Worm (Caenorhabditis elegans) whole organism, L3 larva: ENCODE data around the gene egl-26.

Experiments used
- R02D3.7 ChIP-seq: fragments of 150-350 bp; optimal IDR thresholded peaks from 2 replicates; lab custom pipeline; 2014; ENCODE audit warnings: missing biosample characterization, missing genetic modification characterization
- aly-2 ChIP-seq: fragments of 150-350 bp; optimal IDR thresholded peaks from 2 replicates; lab custom pipeline; 2014; ENCODE audit warnings: missing biosample characterization, missing genetic modification characterization
- ama-1 ChIP-seq: fragments of 150-350 bp; optimal IDR thresholded peaks from 2 replicates; lab custom pipeline; 2018
- ceh-16 ChIP-seq: sonication (generic microtip); optimal IDR thresholded peaks from 2 replicates; lab custom pipeline; 2017; ENCODE audit warnings: missing biosample characterization, missing genetic modification characterization
- egl-27 ChIP-seq: sonication (generic microtip); optimal IDR thresholded peaks from 4 replicates; lab custom pipeline; 2017; ENCODE audit warnings: missing biosample characterization, missing genetic modification reagents, missing genetic modification characterization
- egl-5 ChIP-seq: fragments of 150-350 bp; optimal IDR thresholded peaks from 2 replicates; lab custom pipeline; 2017; ENCODE audit warnings: missing biosample characterization, missing genetic modification reagents, missing genetic modification characterization, inconsistent platforms
- elt-1 ChIP-seq: fragments of 150-350 bp; optimal IDR thresholded peaks from 2 replicates; lab custom pipeline; 2014; ENCODE audit warnings: missing biosample characterization, missing genetic modification characterization
- elt-2 ChIP-seq: sonication (generic microtip); optimal IDR thresholded peaks from 2 replicates; lab custom pipeline; 2016; ENCODE audit warnings: missing genetic modification reagents, mild to moderate bottlenecking, missing genetic modification characterization, missing compliant biosample characterization
- eor-1 ChIP-seq, 2 experiments: fragments of 150-350 bp; optimal IDR thresholded peaks; 2 replicates each; lab custom pipeline; 2014 to 2018; ENCODE audit warnings: missing biosample characterization in 2 of 2, missing genetic modification characterization in 2 of 2
- fkh-10 ChIP-seq: sonication (generic microtip); optimal IDR thresholded peaks from 2 replicates; lab custom pipeline; 2017; ENCODE audit warnings: missing biosample characterization, missing genetic modification reagents, missing genetic modification characterization
- fkh-2 ChIP-seq: fragments of 150-350 bp; optimal IDR thresholded peaks from 2 replicates; lab custom pipeline; 2014; ENCODE audit warnings: missing biosample characterization, missing genetic modification reagents, missing genetic modification characterization
- fos-1 ChIP-seq: fragments of 150-350 bp; optimal IDR thresholded peaks from 2 replicates; lab custom pipeline; 2014; ENCODE audit warnings: missing biosample characterization, missing genetic modification characterization
- hmg-11 ChIP-seq: sonication (generic microtip); optimal IDR thresholded peaks from 2 replicates; lab custom pipeline; 2016; ENCODE audit warnings: missing genetic modification characterization, missing compliant biosample characterization
- lin-15B ChIP-seq: fragments of 150-350 bp; optimal IDR thresholded peaks from 2 replicates; lab custom pipeline; 2014; ENCODE audit warnings: missing biosample characterization, missing genetic modification characterization
- lin-39 ChIP-seq: fragments of 150-350 bp; optimal IDR thresholded peaks from 2 replicates; lab custom pipeline; 2018; ENCODE audit warnings: missing biosample characterization, missing genetic modification reagents, missing genetic modification characterization
- lsy-12 ChIP-seq: sonication (generic microtip); optimal IDR thresholded peaks from 2 replicates; lab custom pipeline; 2016; ENCODE audit warnings: mild to moderate bottlenecking, missing genetic modification characterization, missing compliant biosample characterization
- mdl-1 ChIP-seq: fragments of 150-350 bp; optimal IDR thresholded peaks from 2 replicates; lab custom pipeline; 2014; ENCODE audit warnings: missing biosample characterization, missing genetic modification characterization
- nfya-1 ChIP-seq: sonication (generic microtip); optimal IDR thresholded peaks from 2 replicates; lab custom pipeline; 2017; ENCODE audit warnings: missing genetic modification characterization, mild to moderate bottlenecking, missing compliant biosample characterization, antibody characterized with exemption, moderate library complexity; ENCODE audit not compliant: insufficient read depth
- nhr-11 ChIP-seq: fragments of 150-350 bp; optimal IDR thresholded peaks from 2 replicates; lab custom pipeline; 2014; ENCODE audit warnings: missing biosample characterization, missing genetic modification characterization
- nhr-12 ChIP-seq: fragments of 150-350 bp; optimal IDR thresholded peaks from 2 replicates; lab custom pipeline; 2014; ENCODE audit warnings: missing biosample characterization, missing genetic modification characterization
- nhr-23 ChIP-seq: fragments of 150-350 bp; optimal IDR thresholded peaks from 2 replicates; lab custom pipeline; 2014; ENCODE audit warnings: missing biosample characterization, missing genetic modification reagents, missing genetic modification characterization
- nhr-237 ChIP-seq: fragments of 150-350 bp; optimal IDR thresholded peaks from 2 replicates; lab custom pipeline; 2014; ENCODE audit warnings: missing biosample characterization, missing genetic modification characterization
- nhr-25 ChIP-seq: sonication (generic microtip); optimal IDR thresholded peaks from 2 replicates; lab custom pipeline; 2017; ENCODE audit warnings: missing biosample characterization, missing genetic modification characterization
- nhr-28 ChIP-seq: fragments of 150-350 bp; optimal IDR thresholded peaks from 2 replicates; lab custom pipeline; 2014; ENCODE audit warnings: missing biosample characterization, missing genetic modification characterization
- nhr-43 ChIP-seq: sonication (generic microtip); optimal IDR thresholded peaks from 2 replicates; lab custom pipeline; 2016; ENCODE audit warnings: mild to moderate bottlenecking, missing genetic modification characterization, missing compliant biosample characterization; ENCODE audit not compliant: poor library complexity, severe bottlenecking
- nhr-67 ChIP-seq: fragments of 150-350 bp; optimal IDR thresholded peaks from 2 replicates; lab custom pipeline; 2014; ENCODE audit warnings: missing biosample characterization, missing genetic modification characterization
- nhr-76 ChIP-seq: fragments of 150-350 bp; sonication (generic microtip); optimal IDR thresholded peaks from 5 replicates; lab custom pipeline; 2014; ENCODE audit warnings: missing biosample characterization, missing genetic modification characterization
- nhr-77 ChIP-seq: fragments of 150-350 bp; optimal IDR thresholded peaks from 2 replicates; lab custom pipeline; 2014; ENCODE audit warnings: missing biosample characterization, missing genetic modification characterization
- pha-4 ChIP-seq: fragments of 150-350 bp; optimal IDR thresholded peaks from 2 replicates; lab custom pipeline; 2014; ENCODE audit warnings: missing biosample characterization, missing genetic modification reagents, missing genetic modification characterization
- pqm-1 ChIP-seq: fragments of 150-350 bp; optimal IDR thresholded peaks from 2 replicates; lab custom pipeline; 2017; ENCODE audit warnings: missing biosample characterization, missing genetic modification characterization, inconsistent platforms
- snpc-4 ChIP-seq: fragments of 150-350 bp; optimal IDR thresholded peaks from 2 replicates; lab custom pipeline; 2014; ENCODE audit warnings: missing biosample characterization, missing genetic modification characterization
- tbx-2 ChIP-seq: sonication (generic microtip); optimal IDR thresholded peaks from 2 replicates; lab custom pipeline; 2016; ENCODE audit warnings: mild to moderate bottlenecking, missing genetic modification characterization, missing compliant biosample characterization
- unc-39 ChIP-seq: sonication (generic microtip); optimal IDR thresholded peaks from 4 replicates; lab custom pipeline; 2017; ENCODE audit warnings: missing biosample characterization, missing genetic modification characterization
- unc-62 ChIP-seq: fragments of 150-350 bp; sonication (generic microtip); optimal IDR thresholded peaks from 4 replicates; lab custom pipeline; 2014; ENCODE audit warnings: missing biosample characterization, missing genetic modification reagents, missing genetic modification characterization
- zag-1 ChIP-seq: fragments of 150-350 bp; optimal IDR thresholded peaks from 2 replicates; lab custom pipeline; 2014; ENCODE audit warnings: missing biosample characterization, missing genetic modification characterization
- ztf-11 ChIP-seq: fragments of 150-350 bp; optimal IDR thresholded peaks from 2 replicates; lab custom pipeline; 2014; ENCODE audit warnings: missing biosample characterization, missing genetic modification characterization
- ztf-4 ChIP-seq: fragments of 150-350 bp; optimal IDR thresholded peaks from 2 replicates; lab custom pipeline; 2014; ENCODE audit warnings: missing biosample characterization, missing genetic modification characterization

Gene egl-26

ce11 chrII:57370-57769, 12.1 kb upstream of the egl-26 start, which contains the start of gene ascc-1:
Gene ascc-1, plus strand, starts transcription at chrII:57670.
- TF ChIP-seq fos-1 (tag; lab: Kevin White, UChicago) (no peak), fkh-2 (tag; lab: Kevin White, UChicago) (no peak), ztf-11 (tag; lab: Kevin White, UChicago) (no peak), pha-4 (tag; lab: Kevin White, UChicago) (no peak), ama-1 (lab: Kevin White, UChicago) (no peak), zag-1 (no peak), egl-5 (tag; lab: Kevin White, UChicago) (no peak), nhr-25 (no peak), lin-39 (tag; lab: Kevin White, UChicago) (no peak), hmg-11 (tag; lab: Kevin White, UChicago) (no peak), snpc-4 (tag; lab: Kevin White, UChicago) (no peak), nhr-67 (tag; lab: Kevin White, UChicago) (no peak), nfya-1 (tag; lab: Kevin White, UChicago) (no peak), nhr-43 (no peak), fkh-10 (GFP tag; lab: Kevin White, UChicago) (no peak)

- TF ChIP-seq zag-1 (no peak), R02D3.7 (no peak), nhr-28 (tag; lab: Kevin White, UChicago) (no peak), nhr-11 (tag; lab: Kevin White, UChicago) (no peak), aly-2 (no peak), pqm-1 (no peak), hmg-11 (tag; lab: Kevin White, UChicago) (no peak), lsy-12 (tag; lab: Kevin White, UChicago) (no peak), ceh-16 (tag; lab: Kevin White, UChicago) (no peak)
These were observed 11.6 kb upstream of the egl-26 start for ce11 chrII:57873-58272.

- no peak for TF ChIP-seq egl-27 (tag; lab: Kevin White, UChicago)
- peak; percentile 78 for TF ChIP-seq nhr-25
- peak; percentile 57 for TF ChIP-seq nhr-23
- TF ChIP-seq, all 47 proteins: peak for 2
These were observed 9.4 kb upstream of the egl-26 start for ce11 chrII:60049-60448.

- TF ChIP-seq nhr-28 (tag; lab: Kevin White, UChicago), result no peak
- no peak for TF ChIP-seq mdl-1 (tag; lab: Kevin White, UChicago)
- TF ChIP-seq nhr-12 (tag; lab: Kevin White, UChicago), result no peak
- TF ChIP-seq unc-39 (tag; lab: Kevin White, UChicago), result no peak
- TF ChIP-seq tbx-2 (tag; lab: Kevin White, UChicago), result no peak
- TF ChIP-seq elt-1 (tag; lab: Kevin White, UChicago), result no peak
- no peak for TF ChIP-seq unc-62 (GFP tag; lab: Kevin White, UChicago)
- no peak for TF ChIP-seq nhr-67 (tag; lab: Kevin White, UChicago)
- no peak for TF ChIP-seq pha-4 (tag; lab: Kevin White, UChicago)
- no peak for TF ChIP-seq nhr-237 (tag; lab: Kevin White, UChicago)
- no peak for TF ChIP-seq lin-15B (tag; lab: Kevin White, UChicago)
- no peak for TF ChIP-seq nfya-1 (tag; lab: Kevin White, UChicago)
- TF ChIP-seq eor-1 (tag; optimal IDR thresholded peaks at IDR 0.05; lab: Kevin White, UChicago), result no peak
- TF ChIP-seq nhr-77 (tag; lab: Kevin White, UChicago), result no peak
- no peak for TF ChIP-seq aly-2
- no peak for TF ChIP-seq fos-1 (tag; lab: Kevin White, UChicago)
- no peak for TF ChIP-seq ztf-4 (tag; lab: Kevin White, UChicago)
- no peak for TF ChIP-seq nhr-76
These were observed 8.4 kb upstream of the egl-26 start, which contains the start of gene C23H3.2 for ce11 chrII:61013-61412. Gene C23H3.2, plus strand, starts transcription at chrII:61313.

- peak; percentile 45 for TF ChIP-seq elt-2 (tag; lab: Kevin White, UChicago)
- TF ChIP-seq mdl-1 (tag; lab: Kevin White, UChicago), result no peak
- TF ChIP-seq elt-1 (tag; lab: Kevin White, UChicago), result no peak
These were observed 4.0 kb upstream of the egl-26 start for ce11 chrII:65484-65883.
